Fruit fly (Drosophila melanogaster) whole organism, embryonic: Measurements from ENCODE around the gene CG14269.

Source experiments
- Abd-B ChIP-seq: fragments of 200-800 bp; sonication (Bioruptor generic); optimal IDR thresholded peaks from 2 replicates; lab custom pipeline; 2018; ENCODE audit warnings: missing biosample characterization, mild to moderate bottlenecking, missing genetic modification characterization, moderate library complexity
- Antp ChIP-seq: fragments of 200-800 bp; sonication (Bioruptor generic); optimal IDR thresholded peaks from 3 replicates; lab custom pipeline; 2016; ENCODE audit warnings: missing biosample characterization, missing genetic modification characterization
- B-H2 ChIP-seq: fragments of 200-800 bp; sonication (Bioruptor generic); optimal IDR thresholded peaks from 2 replicates; lab custom pipeline; 2018; ENCODE audit warnings: missing biosample characterization, mild to moderate bottlenecking, missing genetic modification characterization
- Blimp-1 ChIP-seq: fragments of 200-800 bp; sonication (Bioruptor generic); optimal IDR thresholded peaks from 3 replicates; lab custom pipeline; 2018; ENCODE audit warnings: missing biosample characterization, missing genetic modification characterization, mild to moderate bottlenecking, moderate library complexity, missing genetic modification reagents
- CG10654 ChIP-seq: fragments of 200-800 bp; sonication (Bioruptor generic); optimal IDR thresholded peaks from 2 replicates; lab custom pipeline; 2016; ENCODE audit warnings: missing biosample characterization, missing genetic modification characterization
- CG12299 ChIP-seq: fragments of 200-800 bp; sonication (Bioruptor generic); optimal IDR thresholded peaks from 2 replicates; lab custom pipeline; 2018; ENCODE audit warnings: missing biosample characterization, mild to moderate bottlenecking, missing genetic modification characterization
- CG1233 ChIP-seq: fragments of 200-800 bp; sonication (Bioruptor generic); optimal IDR thresholded peaks from 4 replicates; lab custom pipeline; 2018; ENCODE audit warnings: missing biosample characterization, mild to moderate bottlenecking, missing genetic modification characterization
- CG12391 ChIP-seq: fragments of 200-800 bp; sonication (Bioruptor generic); optimal IDR thresholded peaks from 3 replicates; lab custom pipeline; 2018; ENCODE audit warnings: missing biosample characterization, mild to moderate bottlenecking, missing genetic modification characterization, moderate library complexity
- CG12744 ChIP-seq: fragments of 200-800 bp; sonication (Bioruptor generic); optimal IDR thresholded peaks from 2 replicates; lab custom pipeline; 2016; ENCODE audit warnings: missing biosample characterization, missing genetic modification characterization
- CG14965 ChIP-seq: fragments of 200-800 bp; sonication (Bioruptor generic); optimal IDR thresholded peaks from 2 replicates; lab custom pipeline; 2016; ENCODE audit warnings: missing biosample characterization, missing genetic modification characterization, borderline replicate concordance
- CG18262 ChIP-seq: fragments of 200-800 bp; optimal IDR thresholded peaks from 3 replicates; lab custom pipeline; 2019; ENCODE audit warnings: missing biosample characterization, mild to moderate bottlenecking, missing genetic modification characterization, moderate library complexity
- CG1832 ChIP-seq: fragments of 200-800 bp; sonication (Bioruptor generic); optimal IDR thresholded peaks from 2 replicates; lab custom pipeline; 2017; ENCODE audit warnings: missing biosample characterization, mild to moderate bottlenecking, missing genetic modification characterization, inconsistent platforms
- CG31365 ChIP-seq: fragments of 200-800 bp; sonication (Bioruptor generic); optimal IDR thresholded peaks from 2 replicates; lab custom pipeline; 2018; ENCODE audit warnings: missing biosample characterization, mild to moderate bottlenecking, missing genetic modification characterization
- CG33213 ChIP-seq: fragments of 200-800 bp; sonication (Bioruptor generic); optimal IDR thresholded peaks from 3 replicates; lab custom pipeline; 2016; ENCODE audit warnings: missing biosample characterization, missing genetic modification characterization
- CG3407 ChIP-seq: fragments of 200-800 bp; sonication (Bioruptor generic); optimal IDR thresholded peaks from 2 replicates; lab custom pipeline; 2018; ENCODE audit warnings: missing biosample characterization, mild to moderate bottlenecking, missing genetic modification characterization
- CG43689 ChIP-seq: fragments of 200-800 bp; sonication (Bioruptor generic); IDR thresholded peaks from 2 replicates; pipeline ENCODE4 v1.3.6; 2022; ENCODE audit warnings: missing biosample characterization, missing genetic modification characterization
- CG6254 ChIP-seq: fragments of 200-800 bp; sonication (Bioruptor generic); optimal IDR thresholded peaks from 3 replicates; lab custom pipeline; 2017; ENCODE audit warnings: mild to moderate bottlenecking, missing biosample characterization, missing genetic modification reagents, missing genetic modification characterization
- CG7963 ChIP-seq: fragments of 200-800 bp; sonication (Bioruptor generic); IDR thresholded peaks from 3 replicates; pipeline ENCODE4 v1.3.6; 2022; ENCODE audit warnings: missing biosample characterization, missing genetic modification characterization; ENCODE audit not compliant: partially characterized antibody
- CG7987 ChIP-seq: fragments of 200-800 bp; sonication (Bioruptor generic); optimal IDR thresholded peaks from 2 replicates; lab custom pipeline; 2018; ENCODE audit warnings: missing biosample characterization, mild to moderate bottlenecking, missing genetic modification characterization, moderate library complexity
- CG8388 ChIP-seq: fragments of 200-800 bp; sonication (Bioruptor generic); optimal IDR thresholded peaks from 2 replicates; lab custom pipeline; 2019; ENCODE audit warnings: missing biosample characterization, mild to moderate bottlenecking, missing genetic modification characterization, moderate library complexity
- D19A ChIP-seq: fragments of 200-800 bp; optimal IDR thresholded peaks from 3 replicates; lab custom pipeline; 2019; ENCODE audit warnings: missing biosample characterization, mild to moderate bottlenecking, missing genetic modification characterization, moderate library complexity
- Eip74EF ChIP-seq, 2 experiments: fragments of 200-800 bp in 1 of 2; fragments of >200 bp in 1 of 2; sonication (Bioruptor generic) in 1 of 2; optimal IDR thresholded peaks; 2 replicates each; lab custom pipeline; 2017 to 2019; ENCODE audit warnings: missing biosample characterization in 2 of 2, missing genetic modification characterization in 2 of 2, mild to moderate bottlenecking in 1 of 2, moderate library complexity in 1 of 2
- Ets65A ChIP-seq: fragments of 200-800 bp; sonication (Bioruptor generic); peaks from one replicate; lab custom pipeline; 2016; ENCODE audit warnings: missing biosample characterization, missing genetic modification characterization
- H2.0 ChIP-seq: fragments of 200-800 bp; sonication (Bioruptor generic); IDR thresholded peaks from 2 replicates; pipeline ENCODE4 v1.3.6; 2022; ENCODE audit warnings: missing biosample characterization, missing genetic modification characterization
- HLH54F ChIP-seq: fragments of 200-800 bp; sonication (Bioruptor generic); optimal IDR thresholded peaks from 3 replicates; lab custom pipeline; 2016; ENCODE audit warnings: missing biosample characterization, missing genetic modification characterization
- Mad ChIP-seq: fragments of 200-800 bp; sonication (Bioruptor generic); optimal IDR thresholded peaks from 2 replicates; lab custom pipeline; 2016; ENCODE audit warnings: missing biosample characterization, missing genetic modification characterization
- NC2β ChIP-seq: fragments of 200-800 bp; sonication (Bioruptor generic); optimal IDR thresholded peaks from 2 replicates; lab custom pipeline; 2016; ENCODE audit warnings: missing biosample characterization, missing genetic modification characterization
- Scr ChIP-seq: fragments of 200-800 bp; sonication (Bioruptor generic); IDR thresholded peaks from 2 replicates; pipeline ENCODE4 v1.3.6; 2022; ENCODE audit warnings: missing biosample characterization, missing genetic modification characterization; ENCODE audit not compliant: partially characterized antibody
- Six4 ChIP-seq: fragments of 200-800 bp; sonication (Bioruptor generic); optimal IDR thresholded peaks from 2 replicates; lab custom pipeline; 2016; ENCODE audit warnings: missing biosample characterization, missing genetic modification characterization
- Sox102F ChIP-seq: fragments of 200-800 bp; sonication (Bioruptor generic); optimal IDR thresholded peaks from 2 replicates; lab custom pipeline; 2018; ENCODE audit warnings: missing biosample characterization, mild to moderate bottlenecking, missing genetic modification characterization, moderate library complexity
- Sry-δ ChIP-seq: fragments of 200-800 bp; sonication (Bioruptor generic); optimal IDR thresholded peaks from 2 replicates; lab custom pipeline; 2016; ENCODE audit warnings: missing biosample characterization, missing genetic modification characterization
- Tbp ChIP-seq: fragments of >200 bp; optimal IDR thresholded peaks from 2 replicates; lab custom pipeline; 2018; ENCODE audit warnings: missing biosample characterization, missing genetic modification characterization
- Trl ChIP-seq, 3 experiments: fragments of >200 bp in 2 of 3; fragments of 200-800 bp in 1 of 3; sonication (Bioruptor generic) in 1 of 3; optimal IDR thresholded peaks; 2 replicates in 1 of 3; 3 replicates in 2 of 3; lab custom pipeline; 2016 to 2017; ENCODE audit warnings: missing biosample characterization in 1 of 3, missing genetic modification characterization in 1 of 3
- Usf ChIP-seq: fragments of 200-800 bp; sonication (Bioruptor generic); optimal IDR thresholded peaks from 2 replicates; lab custom pipeline; 2017; ENCODE audit warnings: missing genotype, missing biosample characterization, missing genetic modification characterization
- ab ChIP-seq: fragments of 200-800 bp; sonication (Bioruptor generic); optimal IDR thresholded peaks from 2 replicates; lab custom pipeline; 2016; ENCODE audit warnings: missing biosample characterization, missing genetic modification characterization
- amos ChIP-seq: fragments of 200-800 bp; sonication (Bioruptor generic); IDR thresholded peaks from 2 replicates; pipeline ENCODE4 v1.3.6; 2022; ENCODE audit warnings: missing biosample characterization, missing genetic modification characterization; ENCODE audit not compliant: partially characterized antibody
- ara ChIP-seq: fragments of 200-800 bp; sonication (Bioruptor generic); IDR thresholded peaks from 2 replicates; pipeline ENCODE4 v1.3.6; 2022; ENCODE audit warnings: missing biosample characterization, missing genetic modification characterization
- ato ChIP-seq: fragments of 200-800 bp; sonication (Bioruptor generic); IDR thresholded peaks from 2 replicates; pipeline ENCODE4 v1.3.6; 2022; ENCODE audit warnings: missing biosample characterization, missing genetic modification characterization; ENCODE audit not compliant: partially characterized antibody
- bowl ChIP-seq: fragments of 200-800 bp; sonication (Bioruptor generic); IDR thresholded peaks from 2 replicates; pipeline ENCODE4 v1.3.6; 2022; ENCODE audit warnings: missing biosample characterization, missing genetic modification characterization
- danr ChIP-seq: fragments of 200-800 bp; sonication (Bioruptor generic); IDR thresholded peaks from 2 replicates; pipeline ENCODE4 v1.3.6; 2022; ENCODE audit warnings: missing biosample characterization, missing genetic modification characterization
- disco-r ChIP-seq: fragments of 200-800 bp; sonication (Bioruptor generic); optimal IDR thresholded peaks from 2 replicates; lab custom pipeline; 2016; ENCODE audit warnings: missing biosample characterization, missing genetic modification characterization
- esg ChIP-seq: fragments of 200-800 bp; sonication (Bioruptor generic); conservative IDR thresholded peaks from 2 replicates; pipeline ENCODE4 v1.3.6; 2022; ENCODE audit warnings: missing biosample characterization, missing genetic modification characterization
- gem ChIP-seq: fragments of 200-800 bp; sonication (Bioruptor generic); optimal IDR thresholded peaks from 2 replicates; lab custom pipeline; 2019; ENCODE audit warnings: missing biosample characterization, mild to moderate bottlenecking, missing genetic modification characterization, moderate library complexity
- ro ChIP-seq: fragments of 200-800 bp; sonication (Bioruptor generic); IDR thresholded peaks from 2 replicates; pipeline ENCODE4 v1.3.6; 2022; ENCODE audit warnings: missing biosample characterization, missing genetic modification characterization
- seq ChIP-seq: fragments of 200-800 bp; sonication (Bioruptor generic); IDR thresholded peaks from 2 replicates; pipeline ENCODE4 v1.3.6; 2022; ENCODE audit warnings: missing biosample characterization, missing genetic modification characterization
- sna ChIP-seq: fragments of 200-800 bp; sonication (Bioruptor generic); IDR thresholded peaks from 2 replicates; pipeline ENCODE4 v1.3.6; 2022; ENCODE audit warnings: missing biosample characterization, missing genetic modification characterization; ENCODE audit not compliant: partially characterized antibody
- tap ChIP-seq: fragments of 200-800 bp; optimal IDR thresholded peaks from 3 replicates; lab custom pipeline; 2019; ENCODE audit warnings: missing biosample characterization, mild to moderate bottlenecking, missing genetic modification characterization, moderate library complexity
- tna ChIP-seq: fragments of 200-800 bp; sonication (Bioruptor generic); IDR thresholded peaks from 2 replicates; pipeline ENCODE4 v1.3.6; 2022; ENCODE audit warnings: missing biosample characterization, missing genetic modification characterization; ENCODE audit not compliant: partially characterized antibody
- tx ChIP-seq: fragments of 200-800 bp; sonication (Bioruptor generic); optimal IDR thresholded peaks from 2 replicates; lab custom pipeline; 2016; ENCODE audit warnings: missing biosample characterization, missing genetic modification characterization
- unc-4 ChIP-seq: fragments of 200-800 bp; sonication (Bioruptor generic); IDR thresholded peaks from 2 replicates; pipeline ENCODE4 v1.3.6; 2022; ENCODE audit warnings: missing biosample characterization, missing genetic modification characterization; ENCODE audit not compliant: partially characterized antibody

CG14269 gene

dm6 chrX:3403411-3403810, 32.2 kb downstream of the CG14269 start (continued):
- TF ChIP-seq sna = no peak
- TF ChIP-seq Sry-δ (GFP tag; lab: Kevin White, UChicago) = no peak
- TF ChIP-seq CG3407 (GFP tag; lab: Kevin White, UChicago) = no peak
- no peak for TF ChIP-seq disco-r (GFP tag; lab: Kevin White, UChicago)
- no peak for TF ChIP-seq Trl (optimal IDR thresholded peaks at IDR 0.05; lab: Kevin White, UChicago)
- TF ChIP-seq Trl (GFP tag; optimal IDR thresholded peaks at IDR 0.05; lab: Kevin White, UChicago) = peak; percentile 12
- no peak for TF ChIP-seq CG12299
- no peak for TF ChIP-seq seq (GFP tag; lab: Robert Waterston, UW)
- TF ChIP-seq HLH54F = peak; percentile 10
- TF ChIP-seq CG8388 = no peak
- TF ChIP-seq ato (GFP tag; lab: Robert Waterston, UW) = no peak
- no peak for TF ChIP-seq ro (GFP tag; lab: Robert Waterston, UW)
- TF ChIP-seq CG14965 = no peak
- no peak for TF ChIP-seq unc-4 (GFP tag; lab: Robert Waterston, UW)
- TF ChIP-seq Six4 (GFP tag; lab: Kevin White, UChicago) = no peak
- TF ChIP-seq CG43689 (GFP tag; lab: Robert Waterston, UW) = no peak
- no peak for TF ChIP-seq CG6254 (GFP tag; lab: Kevin White, UChicago)
- TF ChIP-seq Tbp = no peak
- TF ChIP-seq CG1832 (GFP tag; lab: Kevin White, UChicago) = no peak
- TF ChIP-seq Antp (GFP tag; lab: Kevin White, UChicago) = no peak
- TF ChIP-seq CG33213 (GFP tag; lab: Kevin White, UChicago) = peak; percentile 1
- no peak for TF ChIP-seq D19A (tag; lab: Kevin White, UChicago)
- TF ChIP-seq NC2β (GFP tag; lab: Kevin White, UChicago) = no peak
- no peak for TF ChIP-seq Eip74EF (GFP tag; optimal IDR thresholded peaks at IDR 0.05; lab: Kevin White, UChicago)
- TF ChIP-seq CG7963 = no peak
- TF ChIP-seq Usf (GFP tag; lab: Kevin White, UChicago) = peak; percentile 17
- TF ChIP-seq CG12391 = peak; percentile 37
- TF ChIP-seq Blimp-1 (GFP tag; lab: Kevin White, UChicago) = peak; percentile 14
- TF ChIP-seq danr (GFP tag; lab: Robert Waterston, UW) = no peak
- no peak for TF ChIP-seq CG31365 (tag; lab: Kevin White, UChicago)
- TF ChIP-seq Ets65A (GFP tag; lab: Kevin White, UChicago) = peak; percentile 75
- 0 out of 2 replicates have a peak, but pooled peaks have one; percentile 8 for TF ChIP-seq bowl (GFP tag; lab: Robert Waterston, UW)
- no peak for TF ChIP-seq CG7987
- 0 out of 2 replicates have a peak, but pooled peaks have one; percentile 23 for TF ChIP-seq H2.0 (GFP tag; lab: Robert Waterston, UW)
- no peak for TF ChIP-seq Mad (GFP tag; lab: Kevin White, UChicago)
- no peak for TF ChIP-seq tx (GFP tag; lab: Kevin White, UChicago)
- no peak for TF ChIP-seq CG10654
- TF ChIP-seq Scr (GFP tag; lab: Robert Waterston, UW) = no peak
- TF ChIP-seq ab = no peak
- TF ChIP-seq tna (GFP tag; lab: Robert Waterston, UW) = no peak
- TF ChIP-seq ara (GFP tag; lab: Robert Waterston, UW) = 0 out of 2 replicates have a peak, but pooled peaks have one; percentile 23
- no peak for TF ChIP-seq tap (tag; lab: Kevin White, UChicago)
- peak; percentile 57 for TF ChIP-seq Sox102F (GFP tag; lab: Kevin White, UChicago)
- no peak for TF ChIP-seq B-H2 (GFP tag; lab: Kevin White, UChicago)
- no peak for TF ChIP-seq CG12744 (GFP tag; lab: Kevin White, UChicago)
- TF ChIP-seq CG1233 (GFP tag; lab: Kevin White, UChicago) = no peak
- peak; percentile 25 for TF ChIP-seq Abd-B (GFP tag; lab: Kevin White, UChicago)
- TF ChIP-seq esg (GFP tag; lab: Robert Waterston, UW) = peak; percentile 42
- peak; percentile 61 for TF ChIP-seq gem (tag; lab: Kevin White, UChicago)
- TF ChIP-seq CG18262 = peak; percentile 21
- TF ChIP-seq amos (GFP tag; lab: Robert Waterston, UW) = no peak
